Worm (Caenorhabditis elegans): ENCODE data around the gene dmsr-7.

Gene dmsr-7

DNA sequence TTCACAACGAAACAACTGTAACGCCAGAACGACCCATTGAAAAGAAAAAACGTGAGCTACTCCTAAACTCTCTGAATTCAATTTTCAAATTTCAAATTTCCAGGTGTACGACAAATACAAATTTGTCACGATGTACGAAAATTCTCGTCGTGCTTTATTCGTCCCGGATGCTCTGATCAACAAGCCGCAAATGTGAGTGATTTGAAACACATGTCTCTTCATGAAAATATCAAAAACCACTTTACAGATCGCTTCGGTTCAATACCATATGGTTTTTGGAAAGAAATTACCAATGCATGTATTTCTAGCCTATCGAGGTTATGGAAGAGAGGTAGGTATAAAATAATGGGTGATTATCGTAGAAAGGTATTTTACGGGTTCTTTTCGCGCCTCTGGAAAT is 41.9 kb downstream of the dmsr-7 start:
- TF ChIP-seq dsc-1 (tag; optimal IDR thresholded peaks at IDR 0.05) (peak; percentile 89), irx-1 (tag; optimal IDR thresholded peaks at IDR 0.05) (no peak), fkh-4 (tag; optimal IDR thresholded peaks at IDR 0.05; ENCODE audit: borderline replicate concordance) (peak; percentile 63), unc-62 (GFP tag; optimal IDR thresholded peaks at IDR 0.05) (no peak)

DNA sequence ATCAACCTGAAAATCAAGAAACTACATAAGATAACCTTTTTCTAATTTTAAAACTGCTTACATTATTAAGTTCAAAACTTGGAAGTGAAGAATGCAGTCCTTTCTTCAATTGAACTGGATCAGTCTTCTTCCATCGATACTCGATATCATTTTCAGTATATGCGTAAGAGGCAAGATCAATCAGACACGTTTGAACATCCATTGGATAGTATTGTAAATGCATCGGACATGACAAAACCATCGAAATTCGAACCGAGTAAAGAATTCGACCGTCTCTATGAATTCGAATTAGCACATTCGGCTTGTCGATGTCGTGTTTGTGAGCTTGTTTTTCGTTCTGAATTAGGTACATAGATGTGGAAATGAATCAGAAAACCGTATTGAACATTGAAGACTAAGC is 45.6 kb downstream of the dmsr-7 start:
- no peak for TF ChIP-seq F16B12.6 (tag; optimal IDR thresholded peaks at IDR 0.05)
- TF ChIP-seq xbp-1 (tag; optimal IDR thresholded peaks at IDR 0.05), result no peak
- TF ChIP-seq skn-1 (tag; optimal IDR thresholded peaks at IDR 0.05), result no peak
- TF ChIP-seq hlh-4 (tag; optimal IDR thresholded peaks at IDR 0.05), result no peak
- TF ChIP-seq dpl-1 (GFP tag; optimal IDR thresholded peaks at IDR 0.05), result no peak
- no peak for TF ChIP-seq unc-86 (tag; optimal IDR thresholded peaks at IDR 0.05)
- TF ChIP-seq nhr-84 (tag; optimal IDR thresholded peaks at IDR 0.05), result no peak
- TF ChIP-seq lsy-2 (tag; optimal IDR thresholded peaks at IDR 0.05), result no peak
- TF ChIP-seq isw-1 (GFP tag; IDR thresholded peaks at IDR 0.05), result no peak
- no peak for TF ChIP-seq nhr-76 (tag; optimal IDR thresholded peaks at IDR 0.05)
- no peak for TF ChIP-seq C04F5.9 (tag; optimal IDR thresholded peaks at IDR 0.05)
- no peak for TF ChIP-seq ceh-63 (GFP tag; optimal IDR thresholded peaks at IDR 0.05)
- TF ChIP-seq nhr-90 (tag; optimal IDR thresholded peaks at IDR 0.05; ENCODE audit: poor library complexity), result no peak

DNA sequence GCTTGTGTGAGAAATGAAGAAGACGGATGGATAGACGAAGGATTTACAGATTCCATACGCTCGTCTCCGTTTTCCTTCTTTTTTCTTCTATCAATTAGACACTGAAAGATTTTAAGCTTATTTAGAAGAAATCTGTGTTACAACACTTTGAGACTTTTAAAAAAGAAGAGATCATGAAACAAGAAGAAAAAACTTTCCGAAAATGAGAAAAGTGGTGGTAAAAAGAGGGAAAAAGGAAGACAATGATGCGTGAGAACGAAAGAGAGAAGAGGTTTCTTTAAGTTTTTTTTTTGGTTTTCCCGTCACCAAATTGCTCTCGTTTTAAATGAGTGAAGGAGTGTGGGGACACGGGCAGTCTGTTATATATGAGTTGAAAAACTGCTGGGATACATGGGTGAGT is 48.5 kb downstream of the dmsr-7 start, which contains the start of gene glc-3:
Gene glc-3 (minus strand): TSS at position 101 of the 400 bp plus-strand sequence.
- no peak for TF ChIP-seq nhr-47 (tag; optimal IDR thresholded peaks at IDR 0.05)
- TF ChIP-seq aha-1 (tag; optimal IDR thresholded peaks at IDR 0.05), result no peak
- TF ChIP-seq nhr-237 (tag; optimal IDR thresholded peaks at IDR 0.05), result no peak
- no peak for TF ChIP-seq snpc-4 (tag; optimal IDR thresholded peaks at IDR 0.05)
- no peak for TF ChIP-seq unc-30 (tag; optimal IDR thresholded peaks at IDR 0.05)
- no peak for TF ChIP-seq unc-62 (GFP tag; optimal IDR thresholded peaks at IDR 0.05)
- no peak for TF ChIP-seq sup-37 (GFP tag; optimal IDR thresholded peaks at IDR 0.05)
- no peak for TF ChIP-seq pqm-1 (tag; optimal IDR thresholded peaks at IDR 0.05)
- TF ChIP-seq tbx-2 (tag; optimal IDR thresholded peaks at IDR 0.05), result no peak
- TF ChIP-seq lin-13 (GFP tag; optimal IDR thresholded peaks at IDR 0.05), result no peak

DNA sequence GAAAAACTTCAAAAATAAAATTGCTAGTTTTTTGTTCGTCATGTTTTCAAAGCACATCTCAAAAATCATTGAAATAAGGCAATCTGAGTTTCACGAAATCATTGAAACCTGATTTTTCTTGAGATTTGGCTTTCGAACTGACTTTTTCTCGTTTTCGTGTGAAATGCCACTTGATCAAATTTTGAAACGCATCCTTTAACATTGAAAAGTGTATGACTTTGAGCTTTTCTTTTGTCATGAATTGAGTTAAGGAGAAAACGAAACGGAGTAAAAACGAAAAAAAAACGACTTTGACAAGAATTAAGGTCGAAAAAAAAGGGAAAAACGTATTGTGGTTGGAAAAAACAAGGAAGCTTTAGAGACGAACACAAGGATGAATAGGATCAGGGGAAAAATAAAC is 49.8 kb downstream of the dmsr-7 start:
- TF ChIP-seq lin-14 (GFP tag; optimal IDR thresholded peaks at IDR 0.05), result peak; percentile 16
- TF ChIP-seq nhr-77 (tag; optimal IDR thresholded peaks at IDR 0.05), result no peak
- TF ChIP-seq fkh-10 (GFP tag; optimal IDR thresholded peaks at IDR 0.05), result peak; percentile 72

Data from whole organism, L1 larva.